Worm (Caenorhabditis elegans) whole organism, L1 larva: ENCODE measurements around the gene mcat-1.

Source experiments
- nhr-12 ChIP-seq: sonication (generic microtip); optimal IDR thresholded peaks from 2 replicates; lab custom pipeline; 2017; ENCODE audit warnings: missing biosample characterization, missing genetic modification characterization
- zip-4 ChIP-seq: fragments of 200-800 bp; sonication (Bioruptor generic); optimal IDR thresholded peaks from 2 replicates; lab custom pipeline; 2018; ENCODE audit warnings: mild to moderate bottlenecking, missing genetic modification characterization, moderate library complexity, missing compliant biosample characterization

- TF ChIP-seq nhr-12 (tag; lab: Kevin White, UChicago) (no peak), zip-4 (GFP tag; lab: Kevin White, UChicago) (no peak)
Observed at ce11 chrII:128929-129328, 37.6 kb upstream of the mcat-1 start, which contains the start of gene srd-3.
